Worm (Caenorhabditis elegans) whole organism, midembryonic: ENCODE results near the gene popl-5.
A peak's percentile ranks its signal among the peaks of the same experiment; 100 is the strongest.

ENCODE experiments used
- T22C8.4 ChIP-seq: fragments of 200-800 bp; sonication (Bioruptor generic); IDR thresholded peaks from 2 replicates; pipeline ENCODE4 v1.3.6; 2022; ENCODE audit warnings: missing genetic modification characterization, missing compliant biosample characterization
- cog-1 ChIP-seq: sonication (generic microtip); optimal IDR thresholded peaks from 2 replicates; lab custom pipeline; 2016; ENCODE audit warnings: missing genetic modification characterization, missing compliant biosample characterization
- flt-1 ChIP-seq: fragments of 200-800 bp; sonication (Bioruptor generic); IDR thresholded peaks from 2 replicates; pipeline ENCODE4 v1.3.6; 2022; ENCODE audit warnings: missing genetic modification characterization, missing compliant biosample characterization
- klf-2 ChIP-seq: fragments of 200-800 bp; sonication (Bioruptor generic); conservative IDR thresholded peaks from 2 replicates; pipeline ENCODE4 v1.3.6; 2022; ENCODE audit warnings: missing genetic modification reagents, missing genetic modification characterization, missing compliant biosample characterization
- med-1 ChIP-seq: sonication (generic microtip); optimal IDR thresholded peaks from 2 replicates; lab custom pipeline; 2017; ENCODE audit warnings: missing genetic modification characterization, mild to moderate bottlenecking, missing compliant biosample characterization, antibody characterized with exemption, missing genetic modification reagents; ENCODE audit not compliant: insufficient read depth
- ref-1 ChIP-seq: fragments of 200-800 bp; sonication (Bioruptor generic); conservative IDR thresholded peaks from 2 replicates; pipeline ENCODE4 v1.3.6; 2022; ENCODE audit warnings: missing genetic modification reagents, missing genetic modification characterization, missing compliant biosample characterization
- ztf-23 ChIP-seq: fragments of 200-800 bp; sonication (Bioruptor generic); IDR thresholded peaks from 2 replicates; pipeline ENCODE4 v1.3.6; 2022; ENCODE audit warnings: missing genetic modification reagents, missing genetic modification characterization, missing compliant biosample characterization
- ztf-29 ChIP-seq: fragments of 200-800 bp; sonication (Bioruptor generic); IDR thresholded peaks from 2 replicates; pipeline ENCODE4 v1.3.6; 2022; ENCODE audit warnings: missing genetic modification reagents, missing genetic modification characterization, missing compliant biosample characterization

DNA sequence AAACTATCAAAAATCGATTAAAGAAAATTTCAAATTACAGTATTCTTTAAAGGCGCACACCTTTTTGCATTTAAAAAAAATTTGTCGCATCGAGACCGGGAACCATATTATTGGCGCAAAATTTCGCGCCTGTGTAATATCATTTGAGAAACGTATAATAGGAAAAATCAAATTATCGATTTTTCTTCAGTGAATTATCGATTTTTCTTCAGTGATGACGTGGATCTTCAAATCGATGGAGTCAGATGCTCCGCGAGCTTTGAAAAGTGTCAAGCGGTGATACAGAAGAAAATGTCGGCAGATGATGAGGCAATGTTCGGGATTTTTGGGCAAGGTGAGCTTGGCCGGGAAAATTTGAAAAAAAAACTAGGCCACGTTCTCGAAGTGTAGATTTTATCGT, 48.3 kb upstream of the popl-5 start:
- no peak for TF ChIP-seq klf-2 (GFP tag; lab: Robert Waterston, UW)
- no peak for TF ChIP-seq ztf-23 (GFP tag; lab: Robert Waterston, UW)
- TF ChIP-seq ztf-29 = no peak
- TF ChIP-seq flt-1 (GFP tag; lab: Robert Waterston, UW) = no peak
- no peak for TF ChIP-seq cog-1
- peak; percentile 61; the same call in 1 of the 2 replicates for TF ChIP-seq T22C8.4
- no peak for TF ChIP-seq med-1 (GFP tag; lab: Kevin White, UChicago)
- no peak for TF ChIP-seq ref-1 (GFP tag; lab: Robert Waterston, UW)
